Fruit fly (Drosophila melanogaster) Kc167 (cell line): Measurements from ENCODE around the gene CG13829.

Experiments used
- Myc ChIP-seq: fragments of >200 bp; optimal IDR thresholded peaks from 2 replicates; lab custom pipeline; 2017; ENCODE audit warnings: missing external identifiers
- Sin3A ChIP-seq: fragments of >200 bp; optimal IDR thresholded peaks from 2 replicates; lab custom pipeline; 2018; ENCODE audit warnings: missing external identifiers
- h ChIP-seq: fragments of >200 bp; optimal IDR thresholded peaks from 3 replicates; lab custom pipeline; 2018; ENCODE audit warnings: missing external identifiers
- insv ChIP-seq: fragments of >200 bp; optimal IDR thresholded peaks from 3 replicates; lab custom pipeline; 2018; ENCODE audit warnings: missing external identifiers
- psq ChIP-seq: fragments of >200 bp; optimal IDR thresholded peaks from 2 replicates; lab custom pipeline; 2017; ENCODE audit warnings: missing external identifiers
- ttk ChIP-seq: sonication (Bioruptor generic); optimal IDR thresholded peaks from 2 replicates; lab custom pipeline; 2017; ENCODE audit warnings: missing external identifiers

CG13829 gene

dm6 chr3R:23161288-23161870 lies at the start of gene CG13829:
Gene CG13829 (minus strand): TSS chr3R:23161338.
- TF ChIP-seq Myc (lab: Kevin White, UChicago) (no peak), h (lab: Kevin White, UChicago) (no peak), insv (lab: Kevin White, UChicago) (no peak), Sin3A (lab: Kevin White, UChicago) (no peak), psq (lab: Kevin White, UChicago) (no peak), ttk (lab: Kevin White, UChicago) (no peak)

DNA sequence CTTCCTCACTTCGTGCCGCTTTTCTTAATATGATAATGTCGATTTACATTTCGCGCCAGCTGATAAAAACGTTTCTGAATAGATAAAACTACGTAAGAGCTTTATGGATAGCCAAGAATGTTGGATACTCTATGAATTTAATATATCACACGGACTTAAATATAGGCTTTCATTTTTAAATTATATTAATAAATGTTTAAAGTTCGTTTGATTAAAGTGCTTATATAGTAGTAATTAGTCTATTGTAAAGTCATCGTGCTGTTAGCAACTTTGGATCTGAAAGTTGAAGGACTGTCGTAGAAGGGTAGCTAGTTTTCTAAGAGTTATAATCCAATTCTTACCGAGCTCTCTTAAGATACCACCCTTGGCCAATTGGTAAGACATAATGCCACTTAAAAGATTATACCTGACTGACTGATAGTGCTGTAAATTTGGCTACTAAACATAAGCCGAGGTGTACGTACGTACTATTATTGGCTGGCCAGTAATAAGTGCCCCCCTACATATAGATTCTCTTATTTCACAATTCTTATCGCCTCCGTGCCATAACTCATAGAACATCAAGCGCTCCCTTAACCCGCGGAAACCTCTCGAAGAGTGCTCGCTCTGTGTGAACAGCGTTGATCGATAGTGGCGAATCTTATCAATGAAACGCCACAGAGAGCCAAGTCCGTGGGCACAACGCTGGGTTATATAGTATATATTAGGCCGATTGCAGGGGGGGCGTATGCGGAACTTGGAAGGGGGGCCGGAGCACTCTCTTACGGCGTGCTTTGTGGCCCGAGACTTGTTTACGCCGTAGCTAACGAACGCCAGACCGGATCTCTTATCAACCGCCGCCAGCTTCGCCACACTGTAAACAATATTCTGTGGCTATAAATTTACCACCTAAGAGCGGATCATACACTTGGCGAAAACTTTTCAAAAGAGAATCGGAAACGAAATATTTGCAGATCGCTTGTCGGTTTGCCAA lies 49.4 kb upstream of the CG13829 start:
- TF ChIP-seq psq (lab: Kevin White, UChicago) (no peak), h (lab: Kevin White, UChicago) (no peak), Sin3A (lab: Kevin White, UChicago) (no peak), Myc (lab: Kevin White, UChicago) (no peak), insv (lab: Kevin White, UChicago) (no peak), ttk (lab: Kevin White, UChicago) (no peak)

- TF ChIP-seq h (lab: Kevin White, UChicago) (no peak), Sin3A (lab: Kevin White, UChicago) (no peak), psq (lab: Kevin White, UChicago) (no peak), insv (lab: Kevin White, UChicago) (no peak), ttk (lab: Kevin White, UChicago) (no peak), Myc (lab: Kevin White, UChicago) (no peak)
These were observed 46.1 kb upstream of the CG13829 start for dm6 chr3R:23207254-23207653.

DNA sequence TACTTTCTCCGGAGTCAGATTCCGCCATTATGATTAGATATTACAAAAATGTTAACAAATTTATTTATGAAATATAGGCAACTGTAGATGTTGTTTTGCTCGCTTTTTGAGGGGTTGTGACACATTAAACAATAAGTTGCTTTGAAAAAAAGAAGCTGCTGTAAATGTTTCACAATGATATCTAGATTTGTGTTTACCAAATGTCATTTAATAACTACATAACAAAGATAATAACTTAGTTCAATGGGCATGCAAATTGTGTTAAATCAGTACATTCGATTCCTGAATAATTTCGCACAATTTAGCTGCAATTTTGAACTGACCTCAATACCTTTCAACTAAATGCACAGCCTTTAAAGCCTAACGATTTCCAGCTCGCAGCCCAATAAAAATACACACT lies 42.8 kb upstream of the CG13829 start, which contains the start of gene fzo:
Gene fzo, minus strand, starts transcription at position 101 of the 400 bp plus-strand sequence.
- TF ChIP-seq h (lab: Kevin White, UChicago) (no peak), ttk (lab: Kevin White, UChicago) (no peak), Sin3A (lab: Kevin White, UChicago) (no peak), psq (lab: Kevin White, UChicago) (no peak), Myc (lab: Kevin White, UChicago) (no peak), insv (lab: Kevin White, UChicago) (no peak)

- TF ChIP-seq insv (lab: Kevin White, UChicago) (no peak), ttk (lab: Kevin White, UChicago) (no peak), psq (lab: Kevin White, UChicago) (no peak), Sin3A (lab: Kevin White, UChicago) (no peak), Myc (lab: Kevin White, UChicago) (no peak), h (lab: Kevin White, UChicago) (no peak)
These were observed 40.0 kb upstream of the CG13829 start for dm6 chr3R:23201122-23201521.

DNA sequence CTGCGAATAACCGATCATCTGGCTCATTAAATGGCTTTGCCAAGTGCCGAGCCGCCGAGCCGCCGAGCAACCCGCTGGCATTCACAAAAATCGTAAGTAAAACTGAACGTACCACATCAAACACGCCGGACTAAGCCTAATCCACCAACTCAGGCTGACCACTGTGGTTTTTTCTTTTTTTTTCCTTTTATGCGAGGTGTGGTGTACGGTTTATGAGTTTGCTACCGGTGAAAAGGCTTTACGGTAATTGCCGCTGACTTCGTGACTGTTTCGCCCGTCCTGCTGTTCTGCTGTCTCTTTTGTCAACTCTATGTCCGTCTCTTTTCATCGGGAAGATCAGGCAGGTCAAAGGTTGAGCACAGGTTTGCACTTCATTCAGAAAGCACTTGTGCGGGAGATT lies 34.6 kb upstream of the CG13829 start:
- TF ChIP-seq h (lab: Kevin White, UChicago) (no peak), Myc (lab: Kevin White, UChicago) (no peak), psq (lab: Kevin White, UChicago) (no peak), insv (lab: Kevin White, UChicago) (no peak), Sin3A (lab: Kevin White, UChicago) (no peak), ttk (lab: Kevin White, UChicago) (no peak)

DNA sequence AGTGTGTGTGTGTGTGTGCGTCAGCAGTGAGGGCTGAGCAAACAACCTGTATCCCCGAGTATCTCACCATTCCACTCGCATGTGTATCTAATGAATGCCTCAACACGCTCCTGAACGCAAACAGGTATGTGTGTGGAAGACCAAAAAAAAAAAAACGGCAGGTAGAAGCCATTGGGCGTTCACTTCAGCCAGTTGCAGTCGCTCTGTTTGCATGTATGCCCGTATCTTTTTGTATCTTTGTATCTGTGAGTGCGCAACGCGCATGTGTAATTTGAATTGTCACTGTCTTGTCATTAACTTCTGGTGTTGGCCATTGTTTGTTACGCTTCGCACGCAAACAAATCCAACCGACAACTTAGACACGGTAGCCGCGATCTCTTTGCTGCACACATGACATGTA lies 32.3 kb upstream of the CG13829 start:
- TF ChIP-seq insv (lab: Kevin White, UChicago) (no peak), Sin3A (lab: Kevin White, UChicago) (no peak), h (lab: Kevin White, UChicago) (no peak), ttk (lab: Kevin White, UChicago) (no peak), psq (lab: Kevin White, UChicago) (no peak), Myc (lab: Kevin White, UChicago) (no peak)

DNA sequence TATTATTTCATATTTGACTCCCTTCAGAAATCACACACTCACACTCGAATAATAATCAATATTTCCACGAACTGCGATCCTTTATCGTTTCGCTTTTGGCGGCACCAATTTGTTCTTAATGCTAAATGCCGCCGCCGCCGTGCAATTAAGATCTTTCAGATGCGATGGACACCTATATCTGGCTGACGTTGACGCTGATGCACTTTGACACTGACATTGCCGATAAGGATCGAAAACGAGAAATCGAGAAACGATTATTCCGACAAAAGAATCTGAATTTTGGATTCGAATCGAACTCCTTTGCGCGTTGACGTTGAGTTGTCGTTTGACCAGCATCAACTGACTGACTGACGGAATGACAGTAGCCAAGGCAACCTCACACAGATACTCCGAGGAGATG lies 31.8 kb upstream of the CG13829 start:
- TF ChIP-seq psq (lab: Kevin White, UChicago) (no peak), insv (lab: Kevin White, UChicago) (no peak), h (lab: Kevin White, UChicago) (no peak), ttk (lab: Kevin White, UChicago) (no peak)

DNA sequence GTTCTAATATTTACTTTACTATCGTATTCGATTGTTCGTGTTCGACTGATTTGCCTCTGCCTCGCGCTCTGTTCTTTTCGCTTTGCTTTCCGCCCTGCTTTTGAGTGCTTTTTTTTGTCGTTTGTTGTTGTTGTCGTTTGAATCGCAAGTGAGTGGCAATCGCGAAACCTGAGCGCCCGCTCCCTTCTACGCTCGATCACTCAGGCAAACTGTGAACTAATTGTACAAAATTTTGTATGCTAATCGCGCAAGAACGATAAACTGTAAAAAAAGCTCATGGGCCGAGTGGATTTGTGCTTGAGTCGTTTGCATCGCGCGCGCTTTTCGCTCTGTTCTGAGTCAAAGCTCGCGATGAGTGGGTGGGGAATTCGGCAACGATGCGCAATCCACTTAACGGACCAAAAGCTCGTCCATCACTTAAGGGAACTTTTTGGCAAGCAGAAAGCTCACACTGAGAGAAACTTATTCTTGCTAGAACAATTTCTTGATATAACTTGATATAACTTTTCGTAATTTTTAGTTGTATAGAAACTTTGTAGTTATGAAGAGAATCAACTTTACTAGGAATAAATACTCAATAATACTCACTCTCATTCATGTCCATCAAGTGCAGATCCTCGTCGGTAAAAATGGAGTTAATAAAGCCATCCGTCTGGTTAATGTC lies 30.1 kb upstream of the CG13829 start:
- no peak for TF ChIP-seq ttk (lab: Kevin White, UChicago)
- no peak for TF ChIP-seq insv (lab: Kevin White, UChicago)
- TF ChIP-seq Myc (lab: Kevin White, UChicago): no peak
- no peak for TF ChIP-seq Sin3A (lab: Kevin White, UChicago)
- TF ChIP-seq psq (lab: Kevin White, UChicago): no peak
- no peak for TF ChIP-seq h (lab: Kevin White, UChicago)

dm6 chr3R:23189958-23190900 lies 29.1 kb upstream of the CG13829 start:
- TF ChIP-seq Myc (lab: Kevin White, UChicago) (no peak), h (lab: Kevin White, UChicago) (no peak), Sin3A (lab: Kevin White, UChicago) (no peak), psq (lab: Kevin White, UChicago) (no peak), insv (lab: Kevin White, UChicago) (no peak), ttk (lab: Kevin White, UChicago) (no peak)
